Fruit fly (Drosophila melanogaster): ENCODE measurements around the gene glo.
A peak's percentile ranks its signal among the peaks of the same experiment; 100 is the strongest.

Gene glo

dm6 chr3R:11822266-11822665, 3.0 kb upstream of the glo start, which contains the start of gene Kyat:
Gene Kyat, minus strand, starts transcription at chr3R:11822493.
- TF ChIP-seq CG17801 (GFP tag; optimal IDR thresholded peaks at IDR 0.05; ENCODE audit: partially characterized antibody): peak; percentile 29

dm6 chr3R:11821800-11822199, 2.6 kb upstream of the glo start:
- no peak for TF ChIP-seq CG17801 (GFP tag; optimal IDR thresholded peaks at IDR 0.05; ENCODE audit: partially characterized antibody)

dm6 chr3R:11820148-11820547, 928 bp upstream of the glo start:
- TF ChIP-seq CG17801 (GFP tag; optimal IDR thresholded peaks at IDR 0.05; ENCODE audit: partially characterized antibody): no peak

- no peak for TF ChIP-seq CG17801 (GFP tag; optimal IDR thresholded peaks at IDR 0.05; ENCODE audit: partially characterized antibody)
Measured at dm6 chr3R:11819640-11819979, 390 bp upstream of the glo start.

- TF ChIP-seq CG17801 (GFP tag; optimal IDR thresholded peaks at IDR 0.05; ENCODE audit: partially characterized antibody): peak; percentile 62
Measured at dm6 chr3R:11812881-11813466, 6.2 kb downstream of the glo start, which contains the start of gene ClC-a. Gene ClC-a, minus strand, starts transcription at chr3R:11813207.

dm6 chr3R:11812479-11812878, 6.7 kb downstream of the glo start:
- TF ChIP-seq CG17801 (GFP tag; optimal IDR thresholded peaks at IDR 0.05; ENCODE audit: partially characterized antibody): no peak

- TF ChIP-seq CG17801 (GFP tag; optimal IDR thresholded peaks at IDR 0.05; ENCODE audit: partially characterized antibody): no peak
Measured at dm6 chr3R:11810831-11811484, 8.3 kb downstream of the glo start.

- TF ChIP-seq CG17801 (GFP tag; optimal IDR thresholded peaks at IDR 0.05; ENCODE audit: partially characterized antibody): no peak
Measured at dm6 chr3R:11809620-11810019, 9.6 kb downstream of the glo start.

- TF ChIP-seq CG17801 (GFP tag; optimal IDR thresholded peaks at IDR 0.05; ENCODE audit: partially characterized antibody): no peak
Measured at dm6 chr3R:11807641-11808040, 11.6 kb downstream of the glo start.

dm6 chr3R:11806753-11807152, 12.5 kb downstream of the glo start:
- no peak for TF ChIP-seq CG17801 (GFP tag; optimal IDR thresholded peaks at IDR 0.05; ENCODE audit: partially characterized antibody)

dm6 chr3R:11805584-11805983, 13.6 kb downstream of the glo start:
- TF ChIP-seq CG17801 (GFP tag; optimal IDR thresholded peaks at IDR 0.05; ENCODE audit: partially characterized antibody): no peak

- TF ChIP-seq CG17801 (GFP tag; optimal IDR thresholded peaks at IDR 0.05; ENCODE audit: partially characterized antibody): peak; percentile 32
Measured at dm6 chr3R:11796780-11797179, 22.4 kb downstream of the glo start, which contains the start of gene Sbf. Gene Sbf, minus strand, starts transcription at chr3R:11796948.

- TF ChIP-seq CG17801 (GFP tag; optimal IDR thresholded peaks at IDR 0.05; ENCODE audit: partially characterized antibody): no peak
Measured at dm6 chr3R:11786695-11787226, 32.5 kb downstream of the glo start, which contains the start of the genes prd1 and HisCl1. Gene prd1, minus strand, starts transcription at chr3R:11787014. Gene HisCl1, plus strand, starts transcription at chr3R:11787176.

- peak; percentile 92 for TF ChIP-seq CG17801 (GFP tag; optimal IDR thresholded peaks at IDR 0.05; ENCODE audit: partially characterized antibody)
Measured at dm6 chr3R:11780181-11780688, 39.0 kb downstream of the glo start.

- TF ChIP-seq CG17801 (GFP tag; optimal IDR thresholded peaks at IDR 0.05; ENCODE audit: partially characterized antibody): no peak
Measured at dm6 chr3R:11779357-11780018, 39.7 kb downstream of the glo start.

- TF ChIP-seq CG17801 (GFP tag; optimal IDR thresholded peaks at IDR 0.05; ENCODE audit: partially characterized antibody): no peak
Measured at dm6 chr3R:11778879-11779278, 40.3 kb downstream of the glo start.
